Worm (Caenorhabditis elegans) whole organism, dauer: ENCODE measurements around the gene Y38H6C.23.
"Not testable (repeated sequence)": the region's sequence is repeated elsewhere in the genome, so short reads cannot be mapped to it uniquely, and the experiment has no call there.

Experiments used
- unc-62 ChIP-seq: sonication (generic microtip); optimal IDR thresholded peaks from 2 replicates; lab custom pipeline; 2017; ENCODE audit warnings: missing biosample characterization, missing genetic modification reagents, missing genetic modification characterization

The Y38H6C.23 gene

ce11 chrV:20514483-20514882 is 41.7 kb downstream of the Y38H6C.23 start:
- TF ChIP-seq unc-62, result no peak

- not testable (repeated sequence) for TF ChIP-seq unc-62
Observed at ce11 chrV:20513661-20514060, 42.5 kb downstream of the Y38H6C.23 start, which contains the start of gene Y38H6C.8. Y38H6C.8 (plus strand) TSS chrV:20513961.

DNA sequence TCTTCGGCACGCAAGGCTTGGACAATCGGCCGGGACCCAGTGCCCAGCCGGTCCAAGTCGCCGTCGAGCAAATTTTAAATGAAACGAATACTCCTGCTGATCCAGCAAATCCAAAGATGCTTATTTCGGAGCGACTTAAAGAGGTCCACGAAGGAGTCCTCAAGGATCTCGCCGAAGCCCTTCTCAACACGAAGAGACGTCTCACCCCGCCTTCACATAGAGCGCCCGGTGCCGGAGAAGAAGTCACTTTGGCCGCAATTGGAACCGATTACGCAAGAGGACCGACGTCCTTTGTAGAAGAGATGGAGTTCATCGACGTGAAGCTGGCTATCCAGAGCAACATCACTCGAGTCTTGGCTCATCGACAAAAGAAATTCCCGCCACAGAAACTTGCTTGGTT is 46.7 kb downstream of the Y38H6C.23 start:
- TF ChIP-seq unc-62, result no peak

DNA sequence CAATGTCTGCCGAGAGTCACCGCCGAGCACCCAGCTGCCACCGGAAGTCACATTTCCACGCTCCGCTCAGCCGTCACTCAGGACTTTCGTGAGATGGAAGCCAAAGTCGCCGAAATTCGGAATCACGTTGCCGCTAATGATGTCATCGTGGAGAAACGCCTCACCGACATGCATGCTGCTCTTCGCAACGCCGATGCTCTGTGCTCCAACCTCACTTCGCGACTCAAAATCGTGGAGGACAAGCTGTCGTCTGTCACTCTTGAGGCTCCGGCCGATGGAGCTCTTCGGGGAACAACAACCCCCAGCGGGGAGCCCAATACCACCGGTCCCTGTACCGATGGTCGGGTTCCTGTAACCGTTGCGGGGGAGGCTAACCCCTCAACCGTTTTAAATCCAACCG is 49.6 kb downstream of the Y38H6C.23 start:
- no peak for TF ChIP-seq unc-62
